Fruit fly (Drosophila melanogaster): ENCODE results near the gene Keap1.

Keap1 gene

dm6 chr3R:17056183-17056904 is 23.4 kb downstream of the Keap1 start (continued):
- TF ChIP-seq hth (optimal IDR thresholded peaks at IDR 0.05), result no peak
- 0 out of 2 replicates have a peak, but pooled peaks have one; percentile 27 for TF ChIP-seq bbx (GFP tag; IDR thresholded peaks at IDR 0.05; ENCODE audit: partially characterized antibody)
- peak; percentile 15 for TF ChIP-seq Jarid2 (GFP tag; optimal IDR thresholded peaks at IDR 0.05)
- no peak for TF ChIP-seq CG9797 (GFP tag; optimal IDR thresholded peaks at IDR 0.05)
- peak; percentile 52 for TF ChIP-seq D (optimal IDR thresholded peaks at IDR 0.05)
- no peak for TF ChIP-seq D (GFP tag; optimal IDR thresholded peaks at IDR 0.05)
- no peak for TF ChIP-seq NC2α (GFP tag; optimal IDR thresholded peaks at IDR 0.05)
- peak; percentile 20 for TF ChIP-seq cad (GFP tag; optimal IDR thresholded peaks at IDR 0.05)
- TF ChIP-seq org-1 (GFP tag; optimal IDR thresholded peaks at IDR 0.05), result peak; percentile 25
- TF ChIP-seq CG9932 (GFP tag; IDR thresholded peaks at IDR 0.05), result peak; percentile 45; the same call in 1 of the 2 replicates
- TF ChIP-seq Mrtf (GFP tag; IDR thresholded peaks at IDR 0.05), result no peak
- TF ChIP-seq ken (GFP tag; IDR thresholded peaks at IDR 0.05), result 0 out of 3 replicates have a peak, but pooled peaks have one; percentile 4
- TF ChIP-seq NFAT (GFP tag; IDR thresholded peaks at IDR 0.05), result peak; percentile 52; the same call in 1 of the 2 replicates
- TF ChIP-seq pum (GFP tag; optimal IDR thresholded peaks at IDR 0.05), result peak; percentile 11
- TF ChIP-seq zfh1 (GFP tag; IDR thresholded peaks at IDR 0.05), result 0 out of 3 replicates have a peak, but pooled peaks have one; percentile 52
- no peak for TF ChIP-seq CG12219 (GFP tag; optimal IDR thresholded peaks at IDR 0.05)
- peak; percentile 98 for TF ChIP-seq CG10543 (GFP tag; optimal IDR thresholded peaks at IDR 0.05)
- TF ChIP-seq gro (GFP tag; optimal IDR thresholded peaks at IDR 0.05), result peak; percentile 77
- TF ChIP-seq CG6175 (GFP tag; IDR thresholded peaks at IDR 0.05), result peak; percentile 97
- TF ChIP-seq Abd-B (GFP tag; optimal IDR thresholded peaks at IDR 0.05), result peak; percentile 72
- peak in 1 of 3 experiments; percentile 69 for TF ChIP-seq lola (GFP tag; optimal IDR thresholded peaks at IDR 0.05)
- TF ChIP-seq Med (GFP tag), result peak; percentile 99
- no peak for TF ChIP-seq CG18011 (GFP tag; optimal IDR thresholded peaks at IDR 0.05)
- 0 out of 2 replicates have a peak, but pooled peaks have one; percentile 34 for TF ChIP-seq CG3847 (GFP tag; IDR thresholded peaks at IDR 0.05)
- TF ChIP-seq Deaf1 (tag; optimal IDR thresholded peaks at IDR 0.05), result peak; percentile 82
- TF ChIP-seq ERR (GFP tag; optimal IDR thresholded peaks at IDR 0.05), result peak; percentile 45
- peak in 1 of 2 experiments; percentile 46 for TF ChIP-seq Eip74EF (GFP tag; optimal IDR thresholded peaks at IDR 0.05)
- TF ChIP-seq CG4328 (GFP tag; optimal IDR thresholded peaks at IDR 0.05), result no peak
- TF ChIP-seq Ets65A (GFP tag), result peak; percentile 31
- TF ChIP-seq ci (GFP tag; IDR thresholded peaks at IDR 0.05), result peak; percentile 69
- TF ChIP-seq HLH54F (GFP tag; optimal IDR thresholded peaks at IDR 0.05), result no peak
- TF ChIP-seq CG5953 (GFP tag; IDR thresholded peaks at IDR 0.05), result 0 out of 2 replicates have a peak, but pooled peaks have one; percentile 6
- TF ChIP-seq vnd (GFP tag; IDR thresholded peaks at IDR 0.05; ENCODE audit: partially characterized antibody), result no peak
- peak; percentile 30 for TF ChIP-seq phol (tag; optimal IDR thresholded peaks at IDR 0.05)
- TF ChIP-seq Nf-YC (tag; optimal IDR thresholded peaks at IDR 0.05), result peak; percentile 78
- TF ChIP-seq Aef1 (GFP tag; IDR thresholded peaks at IDR 0.05), result peak; percentile 76
- peak; percentile 73 for TF ChIP-seq mirr (GFP tag; optimal IDR thresholded peaks at IDR 0.05)
- TF ChIP-seq CG16815 (GFP tag; optimal IDR thresholded peaks at IDR 0.05), result no peak
- peak; percentile 85 for TF ChIP-seq Lpt (GFP tag; optimal IDR thresholded peaks at IDR 0.05)
- TF ChIP-seq CG13624 (GFP tag; optimal IDR thresholded peaks at IDR 0.05), result no peak
- no peak for TF ChIP-seq hkb (optimal IDR thresholded peaks at IDR 0.05)
- TF ChIP-seq hkb (GFP tag; IDR thresholded peaks at IDR 0.05), result peak; percentile 29; the same call in 1 of the 2 replicates
- TF ChIP-seq CG2116 (GFP tag; optimal IDR thresholded peaks at IDR 0.05), result peak; percentile 14
- TF ChIP-seq NC2β (GFP tag; optimal IDR thresholded peaks at IDR 0.05), result peak; percentile 15
- no peak for TF ChIP-seq usp (GFP tag; optimal IDR thresholded peaks at IDR 0.05)
- peak; percentile 18 for TF ChIP-seq pb (GFP tag; optimal IDR thresholded peaks at IDR 0.05)
- TF ChIP-seq CG17186 (GFP tag; optimal IDR thresholded peaks at IDR 0.05), result no peak
- TF ChIP-seq Hmr (GFP tag; optimal IDR thresholded peaks at IDR 0.05), result peak; percentile 42
- no peak for TF ChIP-seq Camta (GFP tag; optimal IDR thresholded peaks at IDR 0.05)
- TF ChIP-seq zf30C (GFP tag; optimal IDR thresholded peaks at IDR 0.05), result peak; percentile 33

All from whole organism, embryonic.